Fruit fly (Drosophila melanogaster) whole organism, embryonic: ENCODE measurements around the gene Ctr9.
A peak's percentile ranks its signal among the peaks of the same experiment; 100 is the strongest.

Experiments
- Atf3 ChIP-seq: fragments of 200-800 bp; sonication (Bioruptor generic); optimal IDR thresholded peaks from 3 replicates; lab custom pipeline; 2016; ENCODE audit warnings: missing biosample characterization, missing genetic modification characterization
- CG12104 ChIP-seq: fragments of 200-800 bp; sonication (Bioruptor generic); optimal IDR thresholded peaks from 3 replicates; lab custom pipeline; 2016; ENCODE audit warnings: missing biosample characterization, missing genetic modification characterization
- CG14710 ChIP-seq: fragments of 200-800 bp; sonication (Bioruptor generic); optimal IDR thresholded peaks from 3 replicates; lab custom pipeline; 2019; ENCODE audit warnings: missing biosample characterization, mild to moderate bottlenecking, missing genetic modification characterization, moderate library complexity
- CG15073 ChIP-seq: fragments of 200-800 bp; sonication (Bioruptor generic); optimal IDR thresholded peaks from 2 replicates; lab custom pipeline; 2016; ENCODE audit warnings: missing biosample characterization, missing genetic modification characterization
- CG15601 ChIP-seq: fragments of 200-800 bp; sonication (Bioruptor generic); optimal IDR thresholded peaks from 3 replicates; lab custom pipeline; 2019; ENCODE audit warnings: missing biosample characterization, mild to moderate bottlenecking, missing genetic modification characterization, moderate library complexity
- CG2120 ChIP-seq: fragments of 200-800 bp; sonication (Bioruptor generic); optimal IDR thresholded peaks from 3 replicates; lab custom pipeline; 2016; ENCODE audit warnings: missing biosample characterization, missing genetic modification characterization
- CG31365 ChIP-seq: fragments of 200-800 bp; sonication (Bioruptor generic); optimal IDR thresholded peaks from 2 replicates; lab custom pipeline; 2018; ENCODE audit warnings: missing biosample characterization, mild to moderate bottlenecking, missing genetic modification characterization
- CG3163 ChIP-seq: fragments of 200-800 bp; sonication (Bioruptor generic); optimal IDR thresholded peaks from 3 replicates; lab custom pipeline; 2016; ENCODE audit warnings: missing biosample characterization, missing genetic modification characterization
- CG32532 ChIP-seq: fragments of 200-800 bp; sonication (Bioruptor generic); IDR thresholded peaks from 2 replicates; pipeline ENCODE4 v1.3.6; 2022; ENCODE audit warnings: missing biosample characterization, missing genetic modification characterization
- CG3281 ChIP-seq: fragments of 200-800 bp; sonication (Bioruptor generic); optimal IDR thresholded peaks from 3 replicates; lab custom pipeline; 2017; ENCODE audit warnings: missing biosample characterization, mild to moderate bottlenecking, missing genetic modification characterization
- CG3838 ChIP-seq: fragments of 200-800 bp; sonication (Bioruptor generic); optimal IDR thresholded peaks from 3 replicates; lab custom pipeline; 2016; ENCODE audit warnings: missing biosample characterization, missing genetic modification characterization
- CG3847 ChIP-seq: fragments of 200-800 bp; sonication (Bioruptor generic); IDR thresholded peaks from 2 replicates; pipeline ENCODE4 v1.3.6; 2022; ENCODE audit warnings: missing biosample characterization, missing genetic modification characterization
- CG4617 ChIP-seq: fragments of 200-800 bp; sonication (Bioruptor generic); optimal IDR thresholded peaks from 3 replicates; lab custom pipeline; 2016; ENCODE audit warnings: missing biosample characterization, missing genetic modification characterization, borderline replicate concordance
- CG7745 ChIP-seq: fragments of 200-800 bp; sonication (Bioruptor generic); optimal IDR thresholded peaks from 2 replicates; lab custom pipeline; 2018; ENCODE audit warnings: missing biosample characterization, mild to moderate bottlenecking, missing genetic modification characterization, moderate library complexity
- CG8089 ChIP-seq: fragments of 200-800 bp; sonication (Bioruptor generic); optimal IDR thresholded peaks from 3 replicates; lab custom pipeline; 2016; ENCODE audit warnings: missing biosample characterization, missing genetic modification characterization
- CG8290 ChIP-seq, 3 experiments: fragments of 200-800 bp; sonication (Bioruptor generic); optimal IDR thresholded peaks; 2 replicates each; lab custom pipeline; 2016 to 2019; ENCODE audit warnings: missing biosample characterization in 3 of 3, missing genetic modification characterization in 3 of 3, mild to moderate bottlenecking in 2 of 3, moderate library complexity in 1 of 3
- CG9817 ChIP-seq: fragments of 200-800 bp; sonication (Bioruptor generic); optimal IDR thresholded peaks from 2 replicates; lab custom pipeline; 2018; ENCODE audit warnings: missing biosample characterization, mild to moderate bottlenecking, missing genetic modification characterization, moderate library complexity
- CoRest ChIP-seq: fragments of 200-800 bp; sonication (Bioruptor generic); optimal IDR thresholded peaks from 3 replicates; lab custom pipeline; 2018; ENCODE audit warnings: missing biosample characterization, mild to moderate bottlenecking, missing genetic modification characterization, moderate library complexity
- Dek ChIP-seq: fragments of 200-800 bp; sonication (Bioruptor generic); optimal IDR thresholded peaks from 3 replicates; lab custom pipeline; 2019; ENCODE audit warnings: missing biosample characterization, mild to moderate bottlenecking, missing genetic modification characterization, moderate library complexity
- Dp ChIP-seq: fragments of 200-800 bp; sonication (Bioruptor generic); optimal IDR thresholded peaks from 2 replicates; lab custom pipeline; 2018; ENCODE audit warnings: missing biosample characterization, mild to moderate bottlenecking, missing genetic modification characterization, moderate library complexity
- HLH4C ChIP-seq: fragments of 200-800 bp; sonication (Bioruptor generic); IDR thresholded peaks from 3 replicates; pipeline ENCODE4 v1.3.6; 2022; ENCODE audit warnings: missing biosample characterization, missing genetic modification characterization; ENCODE audit not compliant: partially characterized antibody
- HLHmδ ChIP-seq: fragments of 200-800 bp; sonication (Bioruptor generic); optimal IDR thresholded peaks from 2 replicates; lab custom pipeline; 2018; ENCODE audit warnings: missing biosample characterization, mild to moderate bottlenecking, missing genetic modification characterization, moderate library complexity
- HmgD ChIP-seq: fragments of 200-800 bp; sonication (Bioruptor generic); optimal IDR thresholded peaks from 3 replicates; lab custom pipeline; 2016; ENCODE audit warnings: missing biosample characterization, missing genetic modification characterization
- Hr51 ChIP-seq, 2 experiments: fragments of 200-800 bp; sonication (Bioruptor generic); optimal IDR thresholded peaks; 2 replicates in 1 of 2; 3 replicates in 1 of 2; lab custom pipeline; 2016 to 2018; ENCODE audit warnings: missing biosample characterization in 2 of 2, missing genetic modification characterization in 2 of 2, mild to moderate bottlenecking in 1 of 2, moderate library complexity in 1 of 2
- Hsf ChIP-seq: fragments of 200-800 bp; sonication (Bioruptor generic); optimal IDR thresholded peaks from 3 replicates; lab custom pipeline; 2016; ENCODE audit warnings: missing biosample characterization, missing genetic modification characterization
- Med ChIP-seq: fragments of 200-800 bp; sonication (Bioruptor generic); peaks from one replicate; lab custom pipeline; 2016; ENCODE audit warnings: missing biosample characterization, missing genetic modification characterization, mild to moderate bottlenecking, inconsistent platforms, moderate library complexity
- Nf-YB ChIP-seq: fragments of 200-800 bp; sonication (Bioruptor generic); optimal IDR thresholded peaks from 3 replicates; lab custom pipeline; 2019; ENCODE audit warnings: missing biosample characterization, mild to moderate bottlenecking, missing genetic modification characterization, moderate library complexity
- Pdp1 ChIP-seq, 2 experiments: fragments of 200-800 bp; sonication (Bioruptor generic); optimal IDR thresholded peaks; 3 replicates each; lab custom pipeline; 2016; ENCODE audit warnings: missing biosample characterization in 2 of 2, missing genetic modification characterization in 2 of 2, mild to moderate bottlenecking in 1 of 2, moderate library complexity in 1 of 2
- Ravus ChIP-seq: fragments of 200-800 bp; sonication (Bioruptor generic); IDR thresholded peaks from 2 replicates; pipeline ENCODE4 v1.3.6; 2022; ENCODE audit warnings: missing biosample characterization, missing genetic modification characterization
- Rfx ChIP-seq: fragments of 200-800 bp; sonication (Bioruptor generic); IDR thresholded peaks from 2 replicates; pipeline ENCODE4 v1.3.6; 2022; ENCODE audit warnings: missing biosample characterization, missing genetic modification characterization
- Six4 ChIP-seq: fragments of 200-800 bp; sonication (Bioruptor generic); optimal IDR thresholded peaks from 2 replicates; lab custom pipeline; 2016; ENCODE audit warnings: missing biosample characterization, missing genetic modification characterization
- Sry-δ ChIP-seq: fragments of 200-800 bp; sonication (Bioruptor generic); optimal IDR thresholded peaks from 2 replicates; lab custom pipeline; 2016; ENCODE audit warnings: missing biosample characterization, missing genetic modification characterization
- Usf ChIP-seq: fragments of 200-800 bp; sonication (Bioruptor generic); optimal IDR thresholded peaks from 2 replicates; lab custom pipeline; 2017; ENCODE audit warnings: missing genotype, missing biosample characterization, missing genetic modification characterization
- YL-1 ChIP-seq: fragments of 200-800 bp; sonication (Bioruptor generic); optimal IDR thresholded peaks from 3 replicates; lab custom pipeline; 2017; ENCODE audit warnings: missing biosample characterization, mild to moderate bottlenecking, missing genetic modification characterization
- amos ChIP-seq: fragments of 200-800 bp; sonication (Bioruptor generic); IDR thresholded peaks from 2 replicates; pipeline ENCODE4 v1.3.6; 2022; ENCODE audit warnings: missing biosample characterization, missing genetic modification characterization; ENCODE audit not compliant: partially characterized antibody
- cas ChIP-seq: fragments of 200-800 bp; sonication (Bioruptor generic); IDR thresholded peaks from 2 replicates; pipeline ENCODE4 v1.3.6; 2022; ENCODE audit warnings: missing biosample characterization, missing genetic modification characterization
- dati ChIP-seq: fragments of 200-800 bp; sonication (Bioruptor generic); IDR thresholded peaks from 2 replicates; pipeline ENCODE4 v1.3.6; 2022; ENCODE audit warnings: missing biosample characterization, missing genetic modification characterization
- ems ChIP-seq: fragments of 200-800 bp; sonication (Bioruptor generic); optimal IDR thresholded peaks from 3 replicates; lab custom pipeline; 2016; ENCODE audit warnings: missing biosample characterization, missing genetic modification characterization
- grau ChIP-seq: fragments of 200-800 bp; optimal IDR thresholded peaks from 3 replicates; lab custom pipeline; 2019; ENCODE audit warnings: missing biosample characterization, mild to moderate bottlenecking, missing genetic modification characterization, moderate library complexity
- hb ChIP-seq: fragments of 200-800 bp; sonication (Bioruptor generic); IDR thresholded peaks from 3 replicates; pipeline ENCODE4 v1.3.6; 2022; ENCODE audit warnings: missing biosample characterization, missing genetic modification characterization; ENCODE audit not compliant: partially characterized antibody
- inv ChIP-seq: fragments of 200-800 bp; sonication (Bioruptor generic); IDR thresholded peaks from 2 replicates; pipeline ENCODE4 v1.3.6; 2022; ENCODE audit warnings: missing biosample characterization, missing genetic modification characterization; ENCODE audit not compliant: partially characterized antibody
- kay ChIP-seq: fragments of 200-800 bp; sonication (Bioruptor generic); optimal IDR thresholded peaks from 2 replicates; lab custom pipeline; 2016; ENCODE audit warnings: missing biosample characterization, missing genetic modification characterization
- luna ChIP-seq: fragments of 200-800 bp; sonication (Bioruptor generic); optimal IDR thresholded peaks from 2 replicates; lab custom pipeline; 2016; ENCODE audit warnings: missing biosample characterization, missing genetic modification characterization
- nmo ChIP-seq: fragments of 200-800 bp; sonication (Bioruptor generic); optimal IDR thresholded peaks from 2 replicates; lab custom pipeline; 2018; ENCODE audit warnings: missing biosample characterization, mild to moderate bottlenecking, missing genetic modification characterization, moderate library complexity
- sima ChIP-seq: fragments of 200-800 bp; sonication (Bioruptor generic); optimal IDR thresholded peaks from 2 replicates; lab custom pipeline; 2016; ENCODE audit warnings: missing biosample characterization, missing genetic modification characterization
- tx ChIP-seq: fragments of 200-800 bp; sonication (Bioruptor generic); optimal IDR thresholded peaks from 2 replicates; lab custom pipeline; 2016; ENCODE audit warnings: missing biosample characterization, missing genetic modification characterization
- unc-4 ChIP-seq: fragments of 200-800 bp; sonication (Bioruptor generic); IDR thresholded peaks from 2 replicates; pipeline ENCODE4 v1.3.6; 2022; ENCODE audit warnings: missing biosample characterization, missing genetic modification characterization; ENCODE audit not compliant: partially characterized antibody
- wek ChIP-seq: fragments of 200-800 bp; sonication (Bioruptor generic); optimal IDR thresholded peaks from 3 replicates; lab custom pipeline; 2018; ENCODE audit warnings: missing biosample characterization, mild to moderate bottlenecking, missing genetic modification characterization, moderate library complexity
- zen ChIP-seq: fragments of 200-800 bp; sonication (Bioruptor generic); optimal IDR thresholded peaks from 3 replicates; lab custom pipeline; 2018; ENCODE audit warnings: missing biosample characterization, mild to moderate bottlenecking, missing genetic modification characterization, moderate library complexity

Gene Ctr9

DNA sequence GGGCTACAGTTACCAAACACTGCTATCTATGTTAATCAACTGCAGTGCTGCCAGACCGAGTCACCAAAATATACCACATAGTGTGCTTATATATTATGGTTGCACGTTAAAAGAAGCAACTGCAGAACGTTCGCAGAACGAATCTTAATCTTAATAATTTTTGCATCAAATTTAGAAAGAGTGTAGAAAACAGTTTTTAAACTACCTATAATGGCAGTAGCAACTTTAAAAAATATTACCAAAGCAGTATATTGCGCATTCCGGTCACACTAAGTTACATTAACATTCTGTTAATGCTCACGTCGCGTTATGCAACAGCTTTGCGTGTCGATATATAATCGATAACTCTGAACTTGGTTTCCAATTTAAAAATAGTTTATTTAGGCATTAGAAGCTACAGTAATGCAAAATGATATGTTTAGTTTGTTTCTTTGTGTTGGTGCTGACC lies 35.1 kb downstream of the Ctr9 start, which contains the start of gene indra (continued):
- TF ChIP-seq CG3838 (GFP tag; lab: Kevin White, UChicago) (no peak), CG7745 (tag; lab: Kevin White, UChicago) (no peak), HmgD (GFP tag; lab: Kevin White, UChicago) (no peak), ems (GFP tag; lab: Kevin White, UChicago) (peak; percentile 63), CoRest (tag; lab: Kevin White, UChicago) (peak; percentile 77), dati (GFP tag; lab: Robert Waterston, UW) (no peak), Usf (peak; percentile 8), Rfx (peak; percentile 63; the same call in 1 of the 2 replicates), Six4 (GFP tag; lab: Kevin White, UChicago) (peak; percentile 23), Pdp1 (GFP tag; optimal IDR thresholded peaks at IDR 0.05; lab: Kevin White, UChicago) (peak; percentile 52 to 100), Sry-δ (peak; percentile 68), HLHmδ (GFP tag; lab: Kevin White, UChicago) (no peak), CG8290 (GFP tag; optimal IDR thresholded peaks at IDR 0.05; lab: Kevin White, UChicago) (peak; percentile 5), CG8290 (tag; optimal IDR thresholded peaks at IDR 0.05; lab: Kevin White, UChicago) (no peak), amos (peak; percentile 58; the same call in 1 of the 2 replicates), sima (GFP tag; lab: Kevin White, UChicago) (no peak), CG3281 (peak; percentile 21), CG2120 (GFP tag; lab: Kevin White, UChicago) (peak; percentile 83), CG8089 (peak; percentile 45), tx (GFP tag; lab: Kevin White, UChicago) (peak; percentile 45), hb (GFP tag; lab: Robert Waterston, UW) (no peak), wek (GFP tag; lab: Kevin White, UChicago) (no peak), Ravus (no peak), zen (tag; lab: Kevin White, UChicago) (peak; percentile 46), unc-4 (peak; percentile 58; the same call in 1 of the 2 replicates), CG4617 (GFP tag; lab: Kevin White, UChicago) (peak; percentile 78), Dek (tag; lab: Kevin White, UChicago) (no peak), nmo (GFP tag; lab: Kevin White, UChicago) (peak; percentile 74), luna (GFP tag; lab: Kevin White, UChicago) (peak; percentile 18), CG32532 (peak; percentile 43; the same call in 1 of the 2 replicates), YL-1 (peak; percentile 96), CG3163 (GFP tag; lab: Kevin White, UChicago) (peak; percentile 17), CG3847 (peak; percentile 48), Hsf (GFP tag; lab: Kevin White, UChicago) (peak; percentile 36), kay (GFP tag; lab: Kevin White, UChicago) (peak; percentile 37), Atf3 (GFP tag; lab: Kevin White, UChicago) (peak; percentile 28), grau (peak; percentile 70), cas (GFP tag; lab: Robert Waterston, UW) (peak; percentile 56; the same call in 1 of the 2 replicates), HLH4C (GFP tag; lab: Robert Waterston, UW) (peak; percentile 46; the same call in 2 of the 3 replicates), CG14710 (tag; lab: Kevin White, UChicago) (peak; percentile 69), CG15073 (no peak), CG12104 (GFP tag; lab: Kevin White, UChicago) (peak; percentile 49), Hr51 (GFP tag; optimal IDR thresholded peaks at IDR 0.05; lab: Kevin White, UChicago) (peak in 1 of 2 experiments; percentile 49), CG15601 (tag; lab: Kevin White, UChicago) (peak; percentile 37), CG9817 (peak; percentile 59), CG31365 (tag; lab: Kevin White, UChicago) (no peak), Dp (GFP tag; lab: Kevin White, UChicago) (peak; percentile 76), inv (GFP tag; lab: Robert Waterston, UW) (no peak; the same call in 1 of the 2 replicates), Nf-YB (peak; percentile 12), Med (peak; percentile 93)
